Fruit fly (Drosophila melanogaster): ENCODE data around the gene Dus4.

Gene Dus4

dm6 chr2L:19014032-19014880 is 48.8 kb upstream of the Dus4 start (continued):
- TF ChIP-seq D19A (tag; optimal IDR thresholded peaks at IDR 0.05) = peak; percentile 69
- TF ChIP-seq Nf-YC (tag; optimal IDR thresholded peaks at IDR 0.05) = peak; percentile 76
- TF ChIP-seq CG18619 (GFP tag; optimal IDR thresholded peaks at IDR 0.05) = peak; percentile 83
- no peak for TF ChIP-seq Spps (tag; optimal IDR thresholded peaks at IDR 0.05)
- TF ChIP-seq fd96Cb (tag; optimal IDR thresholded peaks at IDR 0.05) = peak; percentile 67
- TF ChIP-seq CG13296 (GFP tag; optimal IDR thresholded peaks at IDR 0.05) = peak; percentile 89
- peak in 1 of 2 experiments; percentile 73 for TF ChIP-seq bsh (GFP tag; optimal IDR thresholded peaks at IDR 0.05)
- TF ChIP-seq CG10543 (GFP tag; optimal IDR thresholded peaks at IDR 0.05) = peak; percentile 72
- peak; percentile 37 for TF ChIP-seq CG10431 (GFP tag; optimal IDR thresholded peaks at IDR 0.05)
- TF ChIP-seq ind (GFP tag; optimal IDR thresholded peaks at IDR 0.05) = peak; percentile 58
- TF ChIP-seq her (GFP tag; optimal IDR thresholded peaks at IDR 0.05) = no peak
- peak; percentile 27 for TF ChIP-seq vfl (GFP tag; optimal IDR thresholded peaks at IDR 0.05)
- TF ChIP-seq zen (tag; optimal IDR thresholded peaks at IDR 0.05) = peak; percentile 13
- TF ChIP-seq Dbx (GFP tag; IDR thresholded peaks at IDR 0.05) = peak; percentile 58
- TF ChIP-seq Hmr (GFP tag; optimal IDR thresholded peaks at IDR 0.05) = peak; percentile 91
- TF ChIP-seq Atf-2 (GFP tag; optimal IDR thresholded peaks at IDR 0.05) = no peak
- peak; percentile 73 for TF ChIP-seq HHEX (GFP tag; optimal IDR thresholded peaks at IDR 0.05)
- TF ChIP-seq Dref (GFP tag; IDR thresholded peaks at IDR 0.05) = no peak
- peak; percentile 29 for TF ChIP-seq Hsf (GFP tag; optimal IDR thresholded peaks at IDR 0.05)
- peak; percentile 24 for TF ChIP-seq CG2116 (GFP tag; optimal IDR thresholded peaks at IDR 0.05)
- peak; percentile 85 for TF ChIP-seq grau (tag; optimal IDR thresholded peaks at IDR 0.05)
- TF ChIP-seq CG12942 (GFP tag; optimal IDR thresholded peaks at IDR 0.05) = peak; percentile 15
- TF ChIP-seq tgo (GFP tag; IDR thresholded peaks at IDR 0.05) = peak; percentile 48; the same call in 1 of the 3 replicates
- peak in 1 of 2 experiments; percentile 8 for TF ChIP-seq chif (GFP tag; optimal IDR thresholded peaks at IDR 0.05)
- peak in 1 of 3 experiments; percentile 46 for TF ChIP-seq lola (GFP tag; optimal IDR thresholded peaks at IDR 0.05)
- no peak for TF ChIP-seq cad (GFP tag; optimal IDR thresholded peaks at IDR 0.05)
- TF ChIP-seq CG2199 (GFP tag; IDR thresholded peaks at IDR 0.05) = no peak
- no peak for TF ChIP-seq CG10321 (GFP tag; IDR thresholded peaks at IDR 0.05)
- peak; percentile 65 for TF ChIP-seq danr (GFP tag; IDR thresholded peaks at IDR 0.05)
- TF ChIP-seq CG5953 (GFP tag; IDR thresholded peaks at IDR 0.05) = no peak
- TF ChIP-seq wdn (GFP tag; IDR thresholded peaks at IDR 0.05) = peak; percentile 42; the same call in 1 of the 2 replicates
- TF ChIP-seq CG1647 (GFP tag; optimal IDR thresholded peaks at IDR 0.05) = no peak
- peak; percentile 57 for TF ChIP-seq Rfx (GFP tag; IDR thresholded peaks at IDR 0.05)
- TF ChIP-seq Aef1 (GFP tag; IDR thresholded peaks at IDR 0.05) = peak; percentile 58; the same call in 2 of the 3 replicates
- TF ChIP-seq disco-r (GFP tag; optimal IDR thresholded peaks at IDR 0.05) = no peak
- peak; percentile 74 for TF ChIP-seq Dek (tag; optimal IDR thresholded peaks at IDR 0.05)
- peak; percentile 55; the same call in 2 of the 3 replicates for TF ChIP-seq croc (GFP tag; conservative IDR thresholded peaks at IDR 0.05)
- TF ChIP-seq ham (GFP tag; IDR thresholded peaks at IDR 0.05) = no peak
- TF ChIP-seq psq (GFP tag; optimal IDR thresholded peaks at IDR 0.05) = no peak
- TF ChIP-seq Vsx1 (GFP tag; optimal IDR thresholded peaks at IDR 0.05) = peak; percentile 50
- TF ChIP-seq CG34422 (GFP tag; IDR thresholded peaks at IDR 0.05) = peak; percentile 50; the same call in 1 of the 3 replicates
- peak in 1 of 2 experiments; percentile 41 for TF ChIP-seq insv (GFP tag; optimal IDR thresholded peaks at IDR 0.05)
- peak; percentile 46; the same call in 1 of the 2 replicates for TF ChIP-seq wor (GFP tag; IDR thresholded peaks at IDR 0.05)
- peak; percentile 33; the same call in 1 of the 2 replicates for TF ChIP-seq CG14667 (GFP tag; IDR thresholded peaks at IDR 0.05)
- TF ChIP-seq Six4 (GFP tag; optimal IDR thresholded peaks at IDR 0.05) = no peak
- TF ChIP-seq onecut (GFP tag; IDR thresholded peaks at IDR 0.05) = peak; percentile 52
- TF ChIP-seq pan (optimal IDR thresholded peaks at IDR 0.05) = no peak
- TF ChIP-seq pan (GFP tag; optimal IDR thresholded peaks at IDR 0.05 in 1 of 2, IDR thresholded peaks at IDR 0.05 in 1 of 2) = peak in 1 of 2 experiments; percentile 67
- peak in 1 of 2 experiments; percentile 20 for TF ChIP-seq crp (GFP tag; optimal IDR thresholded peaks at IDR 0.05)

All from whole organism, embryonic.